Fruit fly (Drosophila melanogaster): ENCODE results near the gene CG42540.

dm6 chr3L:4599747-4600146 is 43.9 kb downstream of the CG42540 start:
- TF ChIP-seq usp (GFP tag; optimal IDR thresholded peaks at IDR 0.05), result no peak
- no peak for TF ChIP-seq EcR (GFP tag; optimal IDR thresholded peaks at IDR 0.05)
- TF ChIP-seq pan (optimal IDR thresholded peaks at IDR 0.05), result no peak
- no peak for TF ChIP-seq Dll (optimal IDR thresholded peaks at IDR 0.05)
- no peak for TF ChIP-seq CG8478 (optimal IDR thresholded peaks at IDR 0.05)

All from whole organism.